Fruit fly (Drosophila melanogaster): Measurements from ENCODE around the gene Tom70.
"Not testable (repeated sequence)": the region's sequence is repeated elsewhere in the genome, so short reads cannot be mapped to it uniquely, and the experiment has no call there.

Tom70 gene

DNA sequence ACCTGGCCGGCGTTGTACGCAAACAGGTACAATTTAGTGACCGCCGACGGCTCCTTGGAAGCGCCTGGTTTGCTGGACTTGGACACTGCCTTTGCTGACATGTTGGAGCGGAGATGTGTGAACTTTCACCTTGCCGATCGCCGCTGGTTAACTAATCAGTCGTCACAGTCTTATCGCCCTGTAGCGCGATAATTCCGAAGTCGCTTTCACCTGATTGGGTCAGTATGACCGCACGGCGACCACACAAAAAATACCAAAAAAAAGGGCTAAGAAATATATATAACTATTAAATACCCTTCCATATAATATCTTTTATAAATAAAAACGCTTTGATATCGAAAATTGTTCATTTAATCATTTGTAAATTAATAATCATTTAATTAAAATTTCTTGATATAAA lies 36.3 kb downstream of the Tom70 start, which contains the start of gene Hacd1:
TSS of gene Hacd1 (minus strand) at position 216 of the 400 bp plus-strand sequence.
- TF ChIP-seq Rel (GFP tag; optimal IDR thresholded peaks at IDR 0.05): no peak
- TF ChIP-seq Rel (tag; optimal IDR thresholded peaks at IDR 0.05): peak; percentile 7
- TF ChIP-seq Sp1 (GFP tag; optimal IDR thresholded peaks at IDR 0.05): no peak

DNA sequence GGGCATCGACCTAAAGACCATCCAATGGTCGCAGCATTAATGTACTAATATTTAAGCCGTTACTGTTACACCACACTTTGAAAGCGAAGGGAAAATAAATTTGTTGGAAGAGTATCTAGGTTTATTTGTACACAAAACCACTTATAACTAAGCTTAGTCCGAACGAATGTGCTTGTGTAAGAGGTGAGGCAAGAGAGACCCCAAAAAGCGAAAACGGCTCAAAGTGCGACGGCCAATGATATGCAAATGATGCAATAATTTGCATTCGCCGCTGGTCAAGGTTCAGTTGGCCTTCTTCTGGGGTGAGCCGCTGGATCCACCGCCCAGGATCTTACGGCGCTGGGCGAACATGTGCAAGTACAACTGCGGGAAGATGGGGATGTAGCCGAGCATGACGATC lies 37.2 kb downstream of the Tom70 start:
- TF ChIP-seq OdsH (GFP tag; optimal IDR thresholded peaks at IDR 0.05) (no peak), Dfd (GFP tag; optimal IDR thresholded peaks at IDR 0.05) (no peak), Mio (GFP tag; optimal IDR thresholded peaks at IDR 0.05) (no peak), dsf (GFP tag; optimal IDR thresholded peaks at IDR 0.05; ENCODE audit: borderline replicate concordance) (no peak)

DNA sequence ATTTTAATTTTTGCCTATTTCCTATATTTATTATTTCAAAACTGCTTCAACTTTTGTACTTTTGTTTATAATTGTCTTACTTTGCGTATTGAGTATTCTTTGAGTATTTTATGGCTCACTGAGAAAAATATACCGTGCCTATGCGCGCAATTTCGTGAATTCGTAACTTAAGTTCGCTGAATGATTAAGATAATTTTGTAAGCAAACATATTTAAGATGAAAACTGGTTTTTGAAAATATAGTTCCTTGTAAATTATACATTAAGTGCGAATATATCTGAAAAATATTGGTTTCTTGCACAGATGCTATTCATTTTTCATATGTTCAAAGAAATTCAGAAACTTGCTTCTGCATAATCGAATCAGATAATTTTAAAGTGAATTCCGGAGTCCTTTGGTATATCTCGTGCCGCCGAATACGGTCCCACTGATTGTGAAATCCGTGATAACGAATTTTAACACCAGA lies 39.0 kb downstream of the Tom70 start, which contains the start of the genes CG18787 and Nfs1:
TSS of gene CG18787 (minus strand) at position 101 of the 465 bp plus-strand sequence.
TSS of gene Nfs1 (plus strand) at position 415 of the 465 bp plus-strand sequence.
- not testable (repeated sequence) for TF ChIP-seq foxo (GFP tag; optimal IDR thresholded peaks at IDR 0.05); Hr78 (GFP tag; optimal IDR thresholded peaks at IDR 0.05); Vsx2 (GFP tag; optimal IDR thresholded peaks at IDR 0.05; ENCODE audit: partially characterized antibody)

DNA sequence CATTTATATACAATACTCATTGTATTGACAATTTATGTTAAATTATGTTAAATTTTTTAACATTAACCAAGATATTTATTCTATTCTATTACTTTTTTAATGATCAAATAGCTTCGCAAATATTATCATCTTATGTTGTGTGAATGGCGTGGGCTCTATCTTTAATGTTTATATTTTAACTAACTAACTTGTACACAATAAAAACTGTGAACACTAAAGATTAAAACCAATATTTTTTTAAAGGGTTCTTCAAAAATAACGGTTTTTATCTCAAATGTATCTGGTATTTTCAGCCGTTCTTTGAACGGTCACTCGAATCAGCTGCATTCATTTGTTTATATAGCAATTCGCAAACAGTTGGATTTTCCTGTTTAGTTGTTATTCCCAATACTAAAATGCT lies 41.8 kb downstream of the Tom70 start, which contains the start of gene Ada1-1:
TSS of gene Ada1-1 (plus strand) at position 301 of the 400 bp plus-strand sequence.
- not testable (repeated sequence) for TF ChIP-seq foxo, Hnf4, tai (GFP tag; optimal IDR thresholded peaks at IDR 0.05)

DNA sequence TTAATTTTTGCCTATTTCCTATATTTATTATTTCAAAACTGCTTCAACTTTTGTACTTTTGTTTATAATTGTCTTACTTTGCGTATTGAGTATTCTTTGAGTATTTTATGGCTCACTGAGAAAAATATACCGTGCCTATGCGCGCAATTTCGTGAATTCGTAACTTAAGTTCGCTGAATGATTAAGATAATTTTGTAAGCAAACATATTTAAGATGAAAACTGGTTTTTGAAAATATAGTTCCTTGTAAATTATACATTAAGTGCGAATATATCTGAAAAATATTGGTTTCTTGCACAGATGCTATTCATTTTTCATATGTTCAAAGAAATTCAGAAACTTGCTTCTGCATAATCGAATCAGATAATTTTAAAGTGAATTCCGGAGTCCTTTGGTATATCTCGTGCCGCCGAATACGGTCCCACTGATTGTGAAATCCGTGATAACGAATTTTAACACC lies 43.0 kb downstream of the Tom70 start, which contains the start of the genes CG18789 and Qtzl:
TSS of gene CG18789 (minus strand) at position 101 of the 459 bp plus-strand sequence.
TSS of gene Qtzl (plus strand) at position 409 of the 459 bp plus-strand sequence.
- TF ChIP-seq pan (optimal IDR thresholded peaks at IDR 0.05); dl (GFP tag; optimal IDR thresholded peaks at IDR 0.05; ENCODE audit: insufficient read depth in 1 of 2, partially characterized antibody in 2 of 2); foxo (GFP tag; optimal IDR thresholded peaks at IDR 0.05): not testable (repeated sequence)

DNA sequence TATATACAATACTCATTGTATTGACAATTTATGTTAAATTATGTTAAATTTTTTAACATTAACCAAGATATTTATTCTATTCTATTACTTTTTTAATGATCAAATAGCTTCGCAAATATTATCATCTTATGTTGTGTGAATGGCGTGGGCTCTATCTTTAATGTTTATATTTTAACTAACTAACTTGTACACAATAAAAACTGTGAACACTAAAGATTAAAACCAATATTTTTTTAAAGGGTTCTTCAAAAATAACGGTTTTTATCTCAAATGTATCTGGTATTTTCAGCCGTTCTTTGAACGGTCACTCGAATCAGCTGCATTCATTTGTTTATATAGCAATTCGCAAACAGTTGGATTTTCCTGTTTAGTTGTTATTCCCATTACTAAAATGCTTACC lies 45.7 kb downstream of the Tom70 start, which contains the start of gene Ada1-2:
TSS of gene Ada1-2 (plus strand) at position 301 of the 400 bp plus-strand sequence.
- TF ChIP-seq pan (optimal IDR thresholded peaks at IDR 0.05); psq (GFP tag; optimal IDR thresholded peaks at IDR 0.05); N (GFP tag; optimal IDR thresholded peaks at IDR 0.05): not testable (repeated sequence)

DNA sequence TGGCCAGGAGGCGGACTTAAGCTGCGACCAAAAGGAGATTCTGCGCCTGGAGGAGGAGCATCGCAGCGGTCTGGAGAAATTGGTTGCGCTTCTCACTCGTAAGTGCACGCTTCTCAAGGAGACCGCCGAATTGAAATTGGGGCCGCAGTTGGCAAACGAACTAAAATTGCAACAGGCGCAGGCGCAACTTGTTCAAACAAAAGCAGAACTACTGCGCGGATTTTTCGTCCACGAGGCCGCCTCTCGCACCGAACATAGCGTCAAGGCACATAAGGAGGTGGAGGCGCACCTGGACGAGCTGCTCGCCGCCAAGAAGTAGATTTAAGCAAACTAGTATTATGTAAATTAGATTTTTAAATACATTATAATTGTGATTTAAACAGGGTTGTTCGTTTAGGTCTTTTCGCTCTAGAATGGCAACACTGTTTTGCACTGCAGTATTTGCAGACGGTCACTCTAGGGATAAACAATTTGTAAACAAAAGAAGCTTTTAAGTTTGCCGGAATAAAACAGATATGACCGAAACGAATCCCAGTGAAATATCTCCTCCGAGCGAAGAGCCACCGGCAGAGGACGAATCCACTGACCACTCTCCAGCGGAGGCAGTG lies 47.7 kb downstream of the Tom70 start, which contains the start of gene escl:
TSS of gene escl (plus strand) at position 470 of the 608 bp plus-strand sequence.
- TF ChIP-seq Myc (optimal IDR thresholded peaks at IDR 0.05) (peak; percentile 10), CG9705 (GFP tag; optimal IDR thresholded peaks at IDR 0.05) (no peak)

DNA sequence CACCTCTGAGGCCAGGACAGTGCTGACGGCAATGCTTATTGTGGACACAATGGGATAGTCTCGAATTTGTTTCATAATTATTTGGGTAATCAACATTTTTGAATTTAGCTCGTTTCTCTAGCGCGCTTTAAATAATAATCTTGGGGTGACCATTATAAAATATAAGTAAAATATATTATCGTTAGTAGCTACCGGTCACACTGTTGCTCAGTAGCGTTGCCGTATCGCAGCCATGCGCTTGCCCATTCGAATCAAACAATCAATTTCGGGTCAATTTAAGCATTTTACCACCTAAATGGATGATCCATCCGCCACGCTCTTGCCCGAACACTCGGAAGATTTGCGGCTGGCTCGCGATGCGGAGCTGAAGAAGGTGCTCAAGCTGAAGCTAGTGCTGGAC lies 48.6 kb downstream of the Tom70 start, which contains the start of the genes zuc and dgt2:
TSS of gene zuc (minus strand) at position 154 of the 400 bp plus-strand sequence.
TSS of gene dgt2 (plus strand) at position 208 of the 400 bp plus-strand sequence.
- TF ChIP-seq usp (GFP tag; optimal IDR thresholded peaks at IDR 0.05) (no peak), woc (GFP tag; optimal IDR thresholded peaks at IDR 0.05) (no peak), ey (GFP tag; optimal IDR thresholded peaks at IDR 0.05) (no peak), rgr (GFP tag; optimal IDR thresholded peaks at IDR 0.05) (no peak), Sp1 (GFP tag; optimal IDR thresholded peaks at IDR 0.05) (no peak), lola (GFP tag; optimal IDR thresholded peaks at IDR 0.05) (no peak), Jra (GFP tag; optimal IDR thresholded peaks at IDR 0.05) (no peak), Hnf4 (GFP tag; optimal IDR thresholded peaks at IDR 0.05) (no peak), sv (GFP tag; optimal IDR thresholded peaks at IDR 0.05) (no peak), brk (GFP tag; optimal IDR thresholded peaks at IDR 0.05) (no peak), sage (GFP tag; optimal IDR thresholded peaks at IDR 0.05) (no peak), Abd-B (GFP tag; optimal IDR thresholded peaks at IDR 0.05) (no peak)

All from whole organism, wandering third instar larva.